Worm (Caenorhabditis elegans): ENCODE data around the gene lsd-1.

DNA sequence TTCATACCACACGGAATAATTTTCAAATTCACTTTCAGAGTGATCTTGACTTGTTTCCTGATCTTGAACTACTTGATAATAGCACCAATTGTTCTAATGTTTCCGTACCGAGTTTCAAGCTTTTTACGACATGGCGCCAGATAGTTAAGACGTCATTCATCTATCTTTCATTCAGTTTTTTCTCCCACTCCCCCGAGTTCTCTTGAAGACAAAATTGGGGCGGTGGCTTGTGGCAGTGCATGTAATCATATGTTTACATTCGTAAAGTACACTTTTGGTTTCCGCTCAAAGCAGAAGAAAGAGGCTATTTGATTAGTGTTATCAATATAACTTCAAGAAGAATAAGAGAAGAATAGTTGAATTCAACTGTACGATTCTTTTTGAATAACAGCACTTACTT, 50.9 kb downstream of the lsd-1 start:
- TF ChIP-seq med-1 (GFP tag; optimal IDR thresholded peaks at IDR 0.05; ENCODE audit: insufficient read depth), result no peak
- TF ChIP-seq ztf-29 (GFP tag; IDR thresholded peaks at IDR 0.05), result no peak
- no peak for TF ChIP-seq flt-1 (GFP tag; IDR thresholded peaks at IDR 0.05)
- no peak for TF ChIP-seq T22C8.4 (GFP tag; IDR thresholded peaks at IDR 0.05)
- TF ChIP-seq ztf-23 (GFP tag; IDR thresholded peaks at IDR 0.05), result no peak
- TF ChIP-seq klf-2 (GFP tag; conservative IDR thresholded peaks at IDR 0.05), result no peak
